Worm (Caenorhabditis elegans) whole organism, L4/young adult: ENCODE data around the gene Y73C8B.1.

Experiments used
- W03F9.2 ChIP-seq: fragments of 150-350 bp; optimal IDR thresholded peaks from 2 replicates; lab custom pipeline; 2014; ENCODE audit warnings: missing biosample characterization, missing genetic modification characterization
- dao-5 ChIP-seq: sonication (generic microtip); optimal IDR thresholded peaks from 2 replicates; lab custom pipeline; 2016; ENCODE audit warnings: missing genotype, missing genetic modification characterization, moderate library complexity, missing compliant biosample characterization
- him-1 ChIP-seq: sonication (generic microtip); optimal IDR thresholded peaks from 2 replicates; lab custom pipeline; 2016; ENCODE audit warnings: missing genotype, missing genetic modification reagents, missing genetic modification characterization, missing compliant biosample characterization

The Y73C8B.1 gene

DNA sequence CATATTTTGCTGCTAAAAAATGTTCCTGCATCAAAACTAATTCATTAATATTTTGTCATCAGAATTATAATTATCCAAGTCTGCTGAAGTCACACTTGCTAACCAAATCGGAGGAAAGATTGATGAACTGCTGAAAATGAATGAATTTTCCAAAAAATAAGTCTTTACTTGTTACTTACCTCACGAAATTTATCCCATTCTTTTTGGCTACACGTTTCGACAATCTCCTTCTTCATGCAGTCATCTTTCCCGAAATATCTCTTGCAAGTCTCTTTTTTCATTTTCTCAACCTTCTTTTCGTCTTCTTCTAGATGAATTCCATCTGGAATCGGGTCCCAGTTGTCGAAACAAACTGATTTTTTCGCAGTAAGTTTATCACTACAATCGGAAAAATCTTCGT is 38.3 kb downstream of the Y73C8B.1 start:
- TF ChIP-seq him-1 (tag; lab: Kevin White, UChicago) = no peak
- TF ChIP-seq dao-5 = no peak
- TF ChIP-seq W03F9.2 = no peak

DNA sequence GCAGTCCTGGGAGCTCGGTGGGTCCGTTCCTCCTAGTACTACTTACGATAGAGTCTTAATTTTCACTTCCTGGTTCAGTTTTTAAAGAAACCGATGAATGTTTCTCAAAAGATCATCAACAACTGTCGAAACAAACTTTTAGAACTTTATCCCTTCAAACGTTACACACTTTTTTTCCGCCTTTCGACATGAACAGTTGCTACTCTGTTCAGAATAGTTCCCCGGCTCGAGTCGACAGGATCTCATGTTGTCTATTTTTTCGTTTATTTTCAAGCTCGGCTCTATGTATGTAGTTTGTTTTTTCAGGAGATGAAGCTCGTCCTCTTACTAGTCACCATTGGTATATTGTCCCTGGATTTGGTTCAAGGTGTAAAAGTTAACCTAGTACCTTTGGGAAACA is 39.9 kb downstream of the Y73C8B.1 start, which contains the start of gene exh-1:
exh-1 (plus strand) TSS at position 301 of the 400 bp plus-strand sequence.
- TF ChIP-seq him-1 (tag; lab: Kevin White, UChicago) (no peak), dao-5 (no peak), W03F9.2 (no peak)

- no peak for TF ChIP-seq W03F9.2
- no peak for TF ChIP-seq him-1 (tag; lab: Kevin White, UChicago)
- no peak for TF ChIP-seq dao-5
Observed at ce11 chrV:3155072-3155471, 41.6 kb downstream of the Y73C8B.1 start, which contains the start of gene srab-7. srab-7 (minus strand) TSS chrV:3155172.

- TF ChIP-seq W03F9.2 = no peak
- no peak for TF ChIP-seq him-1 (tag; lab: Kevin White, UChicago)
- no peak for TF ChIP-seq dao-5
Observed at ce11 chrV:3151862-3152261, 44.8 kb downstream of the Y73C8B.1 start, which contains the start of gene srab-6. srab-6 (minus strand) TSS chrV:3151962.

- TF ChIP-seq W03F9.2 = no peak
Observed at ce11 chrV:3149910-3150428, 46.7 kb downstream of the Y73C8B.1 start.

DNA sequence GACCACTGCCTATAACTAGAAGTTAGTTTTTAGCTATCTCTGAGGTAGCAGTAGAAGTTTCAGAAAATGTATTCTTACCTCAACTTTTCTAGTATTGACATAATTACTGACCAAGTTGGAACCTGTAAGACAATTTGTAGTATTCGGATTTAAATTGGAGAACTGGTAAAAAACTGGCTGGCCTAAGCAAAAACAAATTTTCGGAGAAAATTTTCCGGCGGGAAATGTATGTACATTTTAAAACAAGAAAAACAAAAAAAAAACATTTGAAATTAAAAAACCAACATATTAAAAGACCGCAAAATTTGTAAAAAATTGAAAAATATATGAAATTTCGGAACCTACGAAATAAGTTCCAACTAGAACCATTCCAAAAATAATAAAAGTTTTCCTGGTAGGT is 49.8 kb downstream of the Y73C8B.1 start, which contains the start of gene srab-11:
srab-11 (minus strand) TSS at position 101 of the 400 bp plus-strand sequence.
- no peak for TF ChIP-seq dao-5
- TF ChIP-seq him-1 (tag; lab: Kevin White, UChicago) = no peak
- TF ChIP-seq W03F9.2 = no peak
